Worm (Caenorhabditis elegans): ENCODE measurements around the gene srbc-66.
"Not testable (repeated sequence)": the region's sequence is repeated elsewhere in the genome, so short reads cannot be mapped to it uniquely, and the experiment has no call there.

Gene srbc-66

ce11 chrV:3530403-3530802 is at the start of gene srbc-66:
Gene srbc-66 (plus strand): TSS chrV:3530703.
- TF ChIP-seq unc-62 (GFP tag; optimal IDR thresholded peaks at IDR 0.05): no peak

DNA sequence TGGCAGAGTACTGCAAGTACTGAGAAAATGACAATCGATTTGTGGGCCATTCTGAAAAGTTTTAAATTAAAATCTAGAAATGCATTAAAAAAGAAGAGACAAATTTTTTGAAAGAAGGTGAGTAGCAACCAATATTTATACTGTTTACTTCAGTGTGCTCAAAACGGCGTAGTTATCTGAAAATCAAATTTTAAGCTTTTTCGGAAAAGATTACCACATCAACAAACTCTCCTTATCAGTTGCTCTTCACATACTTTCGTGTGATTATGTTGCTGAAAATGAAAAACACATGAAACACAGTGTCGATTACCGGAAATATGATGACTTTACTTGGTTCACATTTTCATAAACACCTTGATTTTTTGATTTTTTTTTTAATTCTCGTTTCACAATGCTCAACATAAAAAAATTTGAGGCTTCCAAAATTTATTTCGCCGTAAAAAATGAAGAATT is 47.9 kb upstream of the srbc-66 start, which contains the start of gene lys-7:
lys-7 (minus strand) TSS at position 51 of the 453 bp plus-strand sequence.
- TF ChIP-seq unc-62 (GFP tag; optimal IDR thresholded peaks at IDR 0.05): no peak

DNA sequence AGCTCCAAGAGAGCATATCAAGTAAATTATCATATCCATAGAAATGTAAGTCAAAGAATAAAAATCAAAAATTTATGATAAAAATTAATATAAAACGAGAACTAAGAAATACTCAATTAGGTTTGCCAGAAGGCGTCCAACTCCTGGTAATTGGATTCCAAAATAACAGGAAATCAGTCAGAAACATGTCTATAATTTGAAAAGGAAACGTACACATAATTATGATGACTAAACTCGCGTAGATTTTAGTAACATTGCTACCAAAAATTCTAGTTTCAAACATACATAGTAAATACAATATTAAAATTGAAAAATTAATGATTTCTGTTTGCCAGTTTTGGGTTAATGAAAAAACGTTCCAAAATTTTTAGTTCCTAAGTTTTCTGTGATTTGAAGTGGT is 45.8 kb upstream of the srbc-66 start, which contains the start of gene srbc-33:
srbc-33 (minus strand) TSS at position 101 of the 400 bp plus-strand sequence.
- TF ChIP-seq unc-62 (GFP tag; optimal IDR thresholded peaks at IDR 0.05): no peak

DNA sequence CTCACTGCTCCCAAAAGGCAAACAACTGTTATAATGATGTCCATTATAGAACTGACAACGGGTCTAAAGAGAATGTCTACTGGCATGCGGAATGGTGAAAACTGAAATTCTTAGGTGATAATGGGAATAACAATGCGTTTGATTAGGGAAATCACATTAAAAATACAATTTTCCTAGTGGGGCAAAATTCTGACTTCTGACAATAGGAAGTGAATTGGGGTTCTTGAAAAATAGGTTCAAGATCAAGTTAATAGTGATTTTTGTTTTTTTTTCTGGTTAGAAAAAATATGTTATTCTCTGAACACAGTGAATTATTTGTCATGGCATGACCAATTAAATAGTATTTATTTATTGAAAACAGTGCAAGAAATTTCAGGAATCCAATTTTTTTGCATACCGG is 43.6 kb upstream of the srbc-66 start, which contains the start of gene srbc-32:
srbc-32 (minus strand) TSS at position 101 of the 400 bp plus-strand sequence.
- no peak for TF ChIP-seq unc-62 (GFP tag; optimal IDR thresholded peaks at IDR 0.05)

DNA sequence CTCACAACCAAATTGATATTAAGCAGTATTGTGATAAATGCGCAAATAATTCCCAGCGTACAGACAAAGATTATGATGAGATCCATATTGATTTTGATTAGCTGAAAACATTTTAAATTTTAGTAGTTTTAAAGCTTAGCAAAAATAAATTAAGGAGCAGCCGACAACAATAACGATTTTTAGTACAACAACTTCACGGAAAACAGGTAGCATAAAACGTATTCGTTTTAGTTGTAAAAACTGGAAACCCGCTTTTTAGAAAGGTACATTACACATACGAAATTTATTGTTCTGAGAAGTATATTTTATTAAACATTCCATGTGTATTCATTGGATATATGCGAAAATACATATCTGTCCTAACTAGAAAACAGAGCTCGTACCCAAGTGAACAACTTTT is 40.1 kb upstream of the srbc-66 start, which contains the start of gene srbc-36:
srbc-36 (minus strand) TSS at position 101 of the 400 bp plus-strand sequence.
- TF ChIP-seq unc-62 (GFP tag; optimal IDR thresholded peaks at IDR 0.05): no peak

DNA sequence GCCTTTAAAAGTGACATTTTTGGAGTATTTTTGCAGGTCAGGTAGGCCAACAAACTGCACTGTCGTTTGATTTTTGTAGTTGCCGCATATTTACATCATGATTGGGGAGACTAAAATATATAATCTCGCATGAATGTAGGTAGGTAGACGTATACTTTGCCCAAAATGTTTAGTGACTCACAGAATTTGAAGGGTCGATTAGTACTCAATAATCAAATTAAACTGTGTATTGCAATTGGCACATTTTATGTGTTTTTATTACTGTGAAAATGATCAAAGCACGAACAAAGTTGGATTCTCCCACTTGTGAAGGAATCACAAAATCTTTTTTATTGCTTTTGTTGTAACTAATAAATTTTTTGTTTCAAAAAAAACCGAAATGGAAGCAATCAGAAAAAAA is 33.6 kb upstream of the srbc-66 start, which contains the start of gene C07G3.15:
C07G3.15 (minus strand) TSS at position 101 of the 400 bp plus-strand sequence.
- no peak for TF ChIP-seq unc-62 (GFP tag; optimal IDR thresholded peaks at IDR 0.05)

DNA sequence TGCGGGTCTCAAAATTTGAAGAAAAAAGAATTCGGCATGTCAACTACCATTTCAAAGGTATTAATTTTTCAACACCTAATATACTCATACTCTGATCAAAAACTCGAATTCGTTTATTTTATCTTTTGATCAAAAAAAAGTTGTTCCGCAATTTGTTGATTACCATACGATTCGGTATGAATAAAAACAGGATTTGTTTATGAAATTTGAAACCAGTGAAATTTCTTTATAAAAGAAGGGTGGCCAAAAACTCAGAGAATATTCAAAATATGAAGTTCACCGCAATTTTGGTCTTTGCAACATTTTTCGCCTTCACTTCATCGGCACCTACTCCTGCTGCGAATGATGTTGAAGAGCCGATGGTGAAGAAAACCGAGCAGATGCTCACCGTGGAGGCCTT is 28.5 kb upstream of the srbc-66 start, which contains the start of the genes C07G3.8 and C07G3.10:
C07G3.8 (minus strand) TSS at position 101 of the 400 bp plus-strand sequence.
C07G3.10 (plus strand) TSS at position 270 of the 400 bp plus-strand sequence.
- TF ChIP-seq unc-62 (GFP tag; optimal IDR thresholded peaks at IDR 0.05): no peak

DNA sequence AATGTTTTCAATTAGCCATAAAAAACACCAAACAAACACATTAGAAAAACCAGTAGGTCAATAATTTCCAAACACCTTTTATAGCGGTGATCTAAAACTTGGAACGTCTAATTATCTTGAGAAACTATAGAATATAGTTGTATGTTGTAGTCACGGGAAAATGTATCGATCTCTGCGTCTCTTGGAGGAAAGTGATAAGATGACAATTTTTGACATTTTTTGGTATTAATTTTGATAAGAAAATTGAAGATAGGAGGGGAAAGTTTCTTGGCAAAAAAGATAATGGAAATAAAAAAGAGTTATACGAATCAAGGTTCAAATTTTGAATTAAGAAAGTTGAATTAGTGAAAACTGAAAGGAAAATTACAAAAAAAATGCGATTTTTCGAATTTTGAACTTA is 24.8 kb upstream of the srbc-66 start:
- no peak for TF ChIP-seq unc-62 (GFP tag; optimal IDR thresholded peaks at IDR 0.05)

DNA sequence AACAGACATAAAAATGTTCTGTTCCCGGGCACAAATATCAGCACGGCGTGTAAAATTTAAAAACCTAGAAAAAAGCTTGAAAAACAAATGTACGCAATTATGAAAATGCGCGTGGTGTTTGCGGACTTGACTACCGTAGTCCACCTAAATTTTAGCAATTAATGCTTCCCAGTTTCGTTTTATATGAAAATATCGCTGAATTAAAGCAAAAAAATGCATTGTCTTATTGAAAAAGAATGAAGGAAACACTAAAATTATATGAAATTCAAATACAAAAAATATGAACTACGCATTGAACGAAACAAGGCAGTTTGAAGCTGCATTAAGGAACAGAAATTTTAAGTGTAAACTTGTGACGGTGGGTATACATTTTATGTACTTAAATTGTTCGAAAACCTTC is 24.3 kb upstream of the srbc-66 start, which contains the start of gene ugt-64:
ugt-64 (minus strand) TSS at position 101 of the 400 bp plus-strand sequence.
- TF ChIP-seq unc-62 (GFP tag; optimal IDR thresholded peaks at IDR 0.05): not testable (repeated sequence)

ce11 chrV:3507691-3508090 is 22.8 kb upstream of the srbc-66 start, which contains the start of gene str-225:
Gene str-225 (plus strand): TSS chrV:3507822.
- no peak for TF ChIP-seq unc-62 (GFP tag; optimal IDR thresholded peaks at IDR 0.05)

DNA sequence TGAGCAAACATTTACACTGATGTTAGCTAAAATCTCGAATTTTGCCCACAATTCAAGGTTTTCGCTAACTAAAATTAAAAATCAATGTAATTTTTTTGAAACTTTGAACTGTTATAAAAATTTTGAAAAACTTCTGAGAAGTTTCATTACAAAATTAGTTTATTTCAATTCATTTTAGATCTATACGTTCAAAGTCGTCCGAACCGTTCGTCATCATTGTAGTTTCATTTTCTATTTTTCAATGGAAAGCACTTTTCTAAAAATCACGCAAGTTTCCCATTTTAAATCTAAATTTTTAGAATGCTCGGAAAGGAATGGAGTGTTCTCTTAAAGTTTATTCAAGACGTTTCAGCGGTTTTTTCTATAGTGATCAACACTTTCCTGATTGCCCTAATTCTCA is 20.6 kb upstream of the srbc-66 start, which contains the start of gene str-228:
str-228 (plus strand) TSS at position 301 of the 400 bp plus-strand sequence.
- no peak for TF ChIP-seq unc-62 (GFP tag; optimal IDR thresholded peaks at IDR 0.05)

DNA sequence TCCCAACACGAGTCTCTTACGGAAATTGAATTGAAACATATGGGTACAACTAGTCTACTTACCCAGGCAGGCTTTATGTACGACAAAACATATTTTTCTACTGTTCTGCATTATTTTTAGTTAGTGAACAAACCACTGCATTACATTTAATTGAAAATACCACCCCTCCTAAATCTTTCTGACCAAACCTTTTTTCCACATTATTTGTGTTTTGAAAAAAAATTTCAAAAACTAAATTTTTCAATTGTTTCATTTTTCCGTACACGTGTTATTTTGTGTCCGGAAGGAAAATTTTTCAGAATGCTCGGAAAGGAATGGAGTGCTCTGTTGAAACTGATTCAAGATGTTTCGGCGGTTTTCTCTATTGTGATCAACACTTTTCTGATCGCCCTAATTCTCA is 18.1 kb upstream of the srbc-66 start, which contains the start of gene str-226:
str-226 (plus strand) TSS at position 301 of the 400 bp plus-strand sequence.
- no peak for TF ChIP-seq unc-62 (GFP tag; optimal IDR thresholded peaks at IDR 0.05)

- TF ChIP-seq unc-62 (GFP tag; optimal IDR thresholded peaks at IDR 0.05): no peak
These were observed 12.6 kb upstream of the srbc-66 start, which contains the start of gene str-227 for ce11 chrV:3517889-3518288. Gene str-227 (plus strand): TSS chrV:3518189.

DNA sequence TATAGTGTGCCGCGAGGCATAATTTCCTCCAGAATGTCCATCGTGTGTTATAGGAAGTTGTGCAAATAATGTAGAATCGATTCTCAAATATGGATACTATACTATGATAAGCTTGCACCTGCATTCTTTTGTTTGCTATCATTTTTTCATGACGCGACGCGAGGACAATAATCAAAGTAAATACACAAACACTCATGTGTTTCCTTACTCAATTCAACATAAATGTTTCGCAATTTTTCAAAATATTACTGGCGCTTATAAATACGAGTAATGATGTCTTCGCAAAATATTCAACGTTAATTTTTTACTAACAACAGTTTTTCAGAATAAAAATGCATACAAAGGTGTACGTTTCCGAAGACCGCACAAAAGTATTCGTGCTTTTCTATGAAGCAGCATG is 7.2 kb upstream of the srbc-66 start, which contains the start of gene irg-1:
irg-1 (plus strand) TSS at position 326 of the 400 bp plus-strand sequence.
- TF ChIP-seq unc-62 (GFP tag; optimal IDR thresholded peaks at IDR 0.05): no peak

DNA sequence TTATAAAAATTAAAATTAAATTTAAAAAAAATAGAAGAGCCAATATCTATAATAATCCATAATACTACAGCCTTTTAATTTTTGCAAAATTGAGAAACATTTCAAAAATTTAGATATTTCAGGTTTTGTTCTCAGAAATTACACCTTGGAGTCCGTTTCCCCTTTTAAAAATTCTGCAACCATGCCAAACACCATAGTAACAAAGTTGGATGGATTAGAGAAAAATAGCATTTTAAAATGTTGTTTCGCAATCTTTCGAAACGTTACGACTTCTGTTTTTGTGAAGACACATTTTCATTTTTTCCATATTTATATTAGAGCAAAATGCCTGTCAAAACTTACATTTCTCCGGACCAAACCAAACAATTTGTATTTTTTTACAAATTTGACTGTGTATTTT is 5.5 kb upstream of the srbc-66 start, which contains the start of gene T24A6.7:
T24A6.7 (plus strand) TSS at position 301 of the 400 bp plus-strand sequence.
- TF ChIP-seq unc-62 (GFP tag; optimal IDR thresholded peaks at IDR 0.05): no peak

- TF ChIP-seq unc-62 (GFP tag; optimal IDR thresholded peaks at IDR 0.05): no peak
These were observed 3.6 kb upstream of the srbc-66 start, which contains the start of gene str-260 for ce11 chrV:3526882-3527281. Gene str-260 (plus strand): TSS chrV:3527182.

- no peak for TF ChIP-seq unc-62 (GFP tag; optimal IDR thresholded peaks at IDR 0.05)
These were observed 4.8 kb downstream of the srbc-66 start, which contains the start of gene nhr-221 for ce11 chrV:3535260-3535659. Gene nhr-221 (minus strand): TSS chrV:3535360.
